Fruit fly (Drosophila melanogaster) whole organism, embryonic: ENCODE data around the gene CG42728.

Experiments
- Atf-2 ChIP-seq: fragments of 200-800 bp; sonication (Bioruptor generic); optimal IDR thresholded peaks from 2 replicates; lab custom pipeline; 2016; ENCODE audit warnings: missing biosample characterization, missing genetic modification characterization
- CG11696 ChIP-seq: fragments of 200-800 bp; sonication (Bioruptor generic); IDR thresholded peaks from 2 replicates; pipeline ENCODE4 v1.3.6; 2022; ENCODE audit warnings: missing biosample characterization, missing genetic modification characterization
- CG12769 ChIP-seq: fragments of 200-800 bp; sonication (Bioruptor generic); optimal IDR thresholded peaks from 2 replicates; lab custom pipeline; 2019; ENCODE audit warnings: missing biosample characterization, mild to moderate bottlenecking, missing genetic modification characterization, moderate library complexity
- CG14710 ChIP-seq: fragments of 200-800 bp; sonication (Bioruptor generic); optimal IDR thresholded peaks from 3 replicates; lab custom pipeline; 2019; ENCODE audit warnings: missing biosample characterization, mild to moderate bottlenecking, missing genetic modification characterization, moderate library complexity
- Jarid2 ChIP-seq: fragments of 200-800 bp; sonication (Bioruptor generic); optimal IDR thresholded peaks from 3 replicates; lab custom pipeline; 2017; ENCODE audit warnings: mild to moderate bottlenecking, missing biosample characterization, missing genetic modification reagents, missing genetic modification characterization
- Opbp ChIP-seq: fragments of 200-800 bp; sonication (Bioruptor generic); IDR thresholded peaks from 3 replicates; pipeline ENCODE4 v1.3.6; 2022; ENCODE audit warnings: missing biosample characterization, missing genetic modification characterization; ENCODE audit not compliant: partially characterized antibody
- psq ChIP-seq: fragments of 200-800 bp; sonication (Bioruptor generic); optimal IDR thresholded peaks from 2 replicates; lab custom pipeline; 2017; ENCODE audit warnings: missing biosample characterization, missing genetic modification characterization

- TF ChIP-seq CG12769 (tag; lab: Kevin White, UChicago) (no peak), CG11696 (GFP tag; lab: Robert Waterston, UW) (no peak), Atf-2 (GFP tag; lab: Kevin White, UChicago) (no peak), psq (GFP tag; lab: Kevin White, UChicago) (no peak), Jarid2 (GFP tag; lab: Kevin White, UChicago) (no peak), CG14710 (tag; lab: Kevin White, UChicago) (no peak), Opbp (no peak)
These were observed at the start of gene CG42728 for dm6 chr3L:15528096-15528495.
